Worm (Caenorhabditis elegans) whole organism, mixed stage, embryonic: ENCODE data around the gene nuo-1.
"Not testable (repeated sequence)": the region's sequence is repeated elsewhere in the genome, so short reads cannot be mapped to it uniquely, and the experiment has no call there.

Source experiments
- M03D4.4 ChIP-seq: sonication (generic microtip); optimal IDR thresholded peaks from 2 replicates; lab custom pipeline; 2017; ENCODE audit warnings: mild to moderate bottlenecking, missing genetic modification characterization, missing compliant biosample characterization
- bed-3 ChIP-seq: fragments of 200-800 bp; sonication (Bioruptor generic); optimal IDR thresholded peaks from 3 replicates; lab custom pipeline; 2018; ENCODE audit warnings: mild to moderate bottlenecking, missing genetic modification characterization, moderate library complexity, missing compliant biosample characterization
- blmp-1 ChIP-seq: fragments of 150-350 bp; optimal IDR thresholded peaks from 2 replicates; lab custom pipeline; 2014; ENCODE audit warnings: missing biosample characterization, missing genetic modification characterization
- ceh-39 ChIP-seq: fragments of 150-350 bp; optimal IDR thresholded peaks from 2 replicates; lab custom pipeline; 2014; ENCODE audit warnings: missing biosample characterization, missing genetic modification characterization
- ceh-83 ChIP-seq: fragments of 200-800 bp; sonication (Bioruptor generic); optimal IDR thresholded peaks from 2 replicates; lab custom pipeline; 2018; ENCODE audit warnings: mild to moderate bottlenecking, missing genetic modification characterization, missing compliant biosample characterization
- cnd-1 ChIP-seq: fragments of 200-800 bp; sonication (Bioruptor generic); optimal IDR thresholded peaks from 2 replicates; lab custom pipeline; 2018; ENCODE audit warnings: mild to moderate bottlenecking, missing genetic modification characterization, missing compliant biosample characterization
- drap-1 ChIP-seq: fragments of 200-800 bp; sonication (Bioruptor generic); optimal IDR thresholded peaks from 3 replicates; lab custom pipeline; 2018; ENCODE audit warnings: mild to moderate bottlenecking, missing genetic modification characterization, missing compliant biosample characterization
- elt-1 ChIP-seq: sonication (generic microtip); optimal IDR thresholded peaks from 2 replicates; lab custom pipeline; 2017; ENCODE audit warnings: missing genetic modification characterization, mild to moderate bottlenecking, missing compliant biosample characterization, antibody characterized with exemption, moderate library complexity, borderline replicate concordance; ENCODE audit not compliant: insufficient read depth
- elt-3 ChIP-seq: fragments of 150-350 bp; optimal IDR thresholded peaks from 2 replicates; lab custom pipeline; 2014; ENCODE audit warnings: missing biosample characterization, missing genetic modification characterization
- flh-1 ChIP-seq: fragments of 200-800 bp; sonication (Bioruptor generic); optimal IDR thresholded peaks from 2 replicates; lab custom pipeline; 2018; ENCODE audit warnings: mild to moderate bottlenecking, missing genetic modification characterization, moderate library complexity, missing compliant biosample characterization
- hlh-1 ChIP-seq: fragments of 150-350 bp; optimal IDR thresholded peaks from 2 replicates; lab custom pipeline; 2014; ENCODE audit warnings: missing biosample characterization, missing genetic modification reagents, missing genetic modification characterization
- lin-13 ChIP-seq: fragments of 150-350 bp; optimal IDR thresholded peaks from 2 replicates; lab custom pipeline; 2014; ENCODE audit warnings: missing biosample characterization, missing genetic modification characterization
- lin-32 ChIP-seq: fragments of 200-800 bp; sonication (Bioruptor generic); optimal IDR thresholded peaks from 2 replicates; lab custom pipeline; 2018; ENCODE audit warnings: mild to moderate bottlenecking, missing genetic modification characterization, missing compliant biosample characterization
- lsy-2 ChIP-seq: fragments of 150-350 bp; optimal IDR thresholded peaks from 2 replicates; lab custom pipeline; 2014; ENCODE audit warnings: missing biosample characterization, missing genetic modification characterization
- mep-1 ChIP-seq: fragments of 150-350 bp; optimal IDR thresholded peaks from 2 replicates; lab custom pipeline; 2017; ENCODE audit warnings: missing biosample characterization, missing genetic modification reagents, missing genetic modification characterization, inconsistent platforms
- nhr-12 ChIP-seq: fragments of 150-350 bp; optimal IDR thresholded peaks from 2 replicates; lab custom pipeline; 2014; ENCODE audit warnings: missing biosample characterization, missing genetic modification characterization
- nhr-2 ChIP-seq: fragments of 150-350 bp; optimal IDR thresholded peaks from 2 replicates; lab custom pipeline; 2014; ENCODE audit warnings: missing biosample characterization, missing genetic modification characterization
- nhr-237 ChIP-seq: fragments of 150-350 bp; optimal IDR thresholded peaks from 2 replicates; lab custom pipeline; 2014; ENCODE audit warnings: missing biosample characterization, missing genetic modification characterization
- nhr-28 ChIP-seq: fragments of 150-350 bp; optimal IDR thresholded peaks from 2 replicates; lab custom pipeline; 2014; ENCODE audit warnings: missing biosample characterization, missing genetic modification characterization
- nhr-76 ChIP-seq: sonication (generic microtip); optimal IDR thresholded peaks from 2 replicates; lab custom pipeline; 2017; ENCODE audit warnings: missing biosample characterization, missing genetic modification characterization
- pha-4 ChIP-seq: fragments of 150-350 bp; optimal IDR thresholded peaks from 2 replicates; lab custom pipeline; 2018; ENCODE audit warnings: missing biosample characterization, missing genetic modification reagents, missing genetic modification characterization
- snpc-4 ChIP-seq: fragments of 150-350 bp; optimal IDR thresholded peaks from 2 replicates; lab custom pipeline; 2014; ENCODE audit warnings: missing biosample characterization, missing genetic modification characterization
- sptf-1 ChIP-seq: sonication (generic microtip); optimal IDR thresholded peaks from 2 replicates; lab custom pipeline; 2017; ENCODE audit warnings: mild to moderate bottlenecking, missing genetic modification characterization, moderate library complexity, missing compliant biosample characterization
- tbx-8 ChIP-seq: fragments of 200-800 bp; sonication (Bioruptor generic); optimal IDR thresholded peaks from 2 replicates; lab custom pipeline; 2018; ENCODE audit warnings: mild to moderate bottlenecking, missing genetic modification characterization, moderate library complexity, missing compliant biosample characterization
- unc-39 ChIP-seq: fragments of 150-350 bp; optimal IDR thresholded peaks from 2 replicates; lab custom pipeline; 2014; ENCODE audit warnings: missing biosample characterization, missing genetic modification characterization
- zip-8 ChIP-seq: fragments of 150-350 bp; optimal IDR thresholded peaks from 2 replicates; lab custom pipeline; 2014; ENCODE audit warnings: missing biosample characterization, missing genetic modification characterization

Gene nuo-1

DNA sequence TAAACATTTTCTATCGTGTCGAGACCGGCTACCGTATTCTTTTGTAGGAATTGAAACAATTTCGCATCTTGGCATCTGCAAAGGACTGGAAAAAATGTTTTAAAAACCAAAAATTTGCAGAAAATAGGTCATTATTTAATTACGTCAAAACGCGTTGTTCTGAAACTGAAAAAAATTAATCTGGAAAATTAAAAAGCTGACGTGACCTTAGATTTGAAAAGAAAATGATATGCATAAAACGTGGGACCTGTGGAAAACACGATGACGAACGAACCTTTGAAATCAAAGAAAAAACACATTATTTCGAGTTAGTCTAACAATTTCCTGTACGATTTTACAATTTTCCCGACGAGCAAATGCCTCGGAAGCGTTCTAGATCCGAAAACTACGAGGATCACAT is 6.5 kb downstream of the nuo-1 start, which contains the start of gene C09H10.9:
TSS of gene C09H10.9 (plus strand) at position 301 of the 400 bp plus-strand sequence.
- TF ChIP-seq nhr-76 (tag; lab: Kevin White, UChicago): no peak
- TF ChIP-seq blmp-1 (tag; lab: Kevin White, UChicago): no peak
- TF ChIP-seq lin-32 (GFP tag; lab: Kevin White, UChicago): no peak
- TF ChIP-seq drap-1: no peak

DNA sequence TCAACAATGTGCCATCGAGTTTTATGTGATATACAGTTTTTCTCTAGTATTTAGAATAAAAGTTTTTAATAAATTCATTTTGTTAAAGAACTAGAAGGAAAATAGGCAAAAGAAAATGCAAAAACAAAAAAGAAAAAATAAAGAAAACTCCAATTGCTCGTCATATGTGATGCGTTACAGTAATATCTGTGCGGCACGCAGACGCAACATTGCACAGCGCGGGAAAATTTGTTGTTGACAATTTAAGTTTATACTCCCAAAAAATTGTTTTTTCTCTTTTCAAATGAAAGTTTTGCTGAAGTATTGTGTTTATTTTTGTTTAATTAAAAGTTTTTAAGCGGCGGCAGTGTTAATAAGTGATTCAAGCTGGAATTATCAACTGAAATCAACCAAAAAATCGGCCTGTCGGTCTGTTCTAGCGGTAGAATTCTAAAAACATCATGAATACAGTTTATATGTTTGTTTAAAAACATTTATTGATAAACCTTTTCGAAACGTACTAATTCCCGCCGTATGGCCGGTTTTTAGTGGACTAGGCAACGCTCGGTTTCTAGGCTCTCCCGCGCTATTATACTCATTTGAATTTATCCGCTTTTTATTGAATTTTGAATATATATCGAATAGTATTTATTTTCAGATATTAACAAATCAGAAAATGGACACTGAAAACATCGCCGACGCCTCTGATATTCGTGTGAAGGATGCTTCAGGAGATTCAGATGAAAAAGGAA is 8.5 kb downstream of the nuo-1 start, which contains the start of gene nasp-1:
TSS of gene nasp-1 (plus strand) at position 632 of the 731 bp plus-strand sequence.
- TF ChIP-seq lsy-2 (tag; lab: Kevin White, UChicago) (peak; percentile 90), elt-1 (tag; lab: Kevin White, UChicago) (no peak), lin-13 (tag; lab: Kevin White, UChicago) (peak; percentile 12), bed-3 (GFP tag; lab: Kevin White, UChicago) (no peak)

DNA sequence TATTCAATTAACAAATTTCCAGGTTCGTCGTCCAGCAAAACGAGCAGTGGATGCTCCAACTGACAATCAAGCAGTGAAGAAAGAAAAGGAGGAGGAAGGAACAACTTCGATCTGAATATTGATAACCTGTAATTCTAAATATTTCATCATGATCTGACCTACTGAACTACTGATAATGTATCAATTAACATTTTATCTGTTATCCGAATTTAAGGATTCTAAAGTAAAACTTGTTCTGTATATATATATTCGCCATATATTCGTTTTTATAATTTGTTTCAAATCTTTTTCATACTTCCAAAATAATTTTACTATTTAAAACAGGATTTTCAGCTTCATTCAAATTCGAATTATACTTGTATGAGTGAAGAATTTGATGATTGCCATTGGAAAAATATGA is 10.2 kb downstream of the nuo-1 start, which contains the start of gene apc-17:
TSS of gene apc-17 (plus strand) at position 301 of the 400 bp plus-strand sequence.
- TF ChIP-seq nhr-2 (tag; lab: Kevin White, UChicago) (no peak), ceh-39 (no peak), M03D4.4 (tag; lab: Kevin White, UChicago) (no peak)

DNA sequence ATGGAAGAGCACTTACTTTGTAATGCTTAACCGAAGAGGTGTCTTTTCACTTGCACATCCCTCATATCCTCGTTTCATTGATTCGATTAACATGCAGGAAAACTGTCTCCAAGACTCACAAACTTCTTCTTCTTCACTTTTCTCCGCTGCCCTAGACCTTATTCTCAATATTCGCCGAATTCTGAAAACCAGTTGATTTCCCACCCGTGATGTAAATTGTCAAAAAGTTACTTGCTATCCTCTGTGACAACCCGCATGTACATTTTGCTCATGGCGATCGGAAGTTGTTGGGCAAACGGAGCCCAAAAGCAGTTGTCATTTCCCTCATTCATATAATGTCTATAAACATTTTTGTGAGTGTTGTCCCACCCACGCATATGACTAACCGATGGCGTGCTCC is 12.8 kb downstream of the nuo-1 start:
- no peak for TF ChIP-seq nhr-12
- TF ChIP-seq, all 35 proteins: peak for 0

DNA sequence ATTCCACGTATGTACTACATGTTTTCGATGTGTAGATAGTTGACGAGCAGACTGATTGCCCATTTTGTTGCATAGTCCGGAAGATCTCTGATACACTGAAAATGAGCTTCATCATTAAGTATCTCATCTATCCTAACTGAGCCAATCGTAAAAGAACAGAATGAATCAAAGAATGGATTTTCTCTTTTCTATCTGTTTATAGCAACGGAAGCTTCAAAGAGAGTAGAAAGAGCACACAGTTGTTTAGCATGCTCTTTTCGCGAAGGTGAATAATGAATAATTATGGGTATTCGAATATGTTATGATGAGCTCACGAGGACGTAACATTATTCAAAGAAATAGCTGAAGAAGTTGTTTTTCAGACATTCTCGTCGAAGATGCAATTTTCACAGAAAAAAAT is 13.5 kb downstream of the nuo-1 start, which contains the start of gene glb-4:
TSS of gene glb-4 (minus strand) at position 101 of the 400 bp plus-strand sequence.
- TF ChIP-seq flh-1 (GFP tag; lab: Kevin White, UChicago) (no peak), nhr-28 (tag; lab: Kevin White, UChicago) (no peak), blmp-1 (tag; lab: Kevin White, UChicago) (no peak), lsy-2 (tag; lab: Kevin White, UChicago) (no peak), elt-1 (tag; lab: Kevin White, UChicago) (no peak), sptf-1 (tag; lab: Kevin White, UChicago) (no peak), tbx-8 (GFP tag; lab: Kevin White, UChicago) (no peak), cnd-1 (no peak)

DNA sequence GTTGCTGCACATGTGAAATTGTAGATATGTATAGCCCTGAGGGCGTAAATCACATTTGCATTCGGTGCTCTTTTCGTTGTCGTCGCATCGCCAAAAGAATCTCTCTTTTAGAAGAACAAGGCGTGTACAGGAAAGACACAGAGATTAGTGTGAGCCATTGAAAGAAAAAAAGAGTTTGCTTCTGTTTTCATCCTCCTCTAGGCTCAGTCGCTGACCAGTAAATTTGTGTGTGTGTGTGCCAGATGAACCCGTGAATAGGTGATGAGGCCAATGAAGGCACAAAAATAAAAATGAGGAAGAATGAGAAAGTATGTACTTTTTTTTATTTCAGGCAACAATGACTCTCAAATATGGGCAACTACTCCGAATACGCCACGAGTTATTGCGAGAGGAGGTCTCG is 14.8 kb downstream of the nuo-1 start, which contains the start of gene mat-2:
TSS of gene mat-2 (plus strand) at position 301 of the 400 bp plus-strand sequence.
- TF ChIP-seq nhr-76 (tag; lab: Kevin White, UChicago) (no peak), blmp-1 (tag; lab: Kevin White, UChicago) (no peak), unc-39 (tag; lab: Kevin White, UChicago) (no peak), lin-32 (GFP tag; lab: Kevin White, UChicago) (no peak), zip-8 (tag; lab: Kevin White, UChicago) (no peak), mep-1 (tag; lab: Kevin White, UChicago) (no peak), nhr-237 (tag; lab: Kevin White, UChicago) (no peak), snpc-4 (tag; lab: Kevin White, UChicago) (no peak), lin-13 (tag; lab: Kevin White, UChicago) (no peak), hlh-1 (no peak), tbx-8 (GFP tag; lab: Kevin White, UChicago) (no peak), pha-4 (no peak), flh-1 (GFP tag; lab: Kevin White, UChicago) (no peak), elt-3 (no peak)

DNA sequence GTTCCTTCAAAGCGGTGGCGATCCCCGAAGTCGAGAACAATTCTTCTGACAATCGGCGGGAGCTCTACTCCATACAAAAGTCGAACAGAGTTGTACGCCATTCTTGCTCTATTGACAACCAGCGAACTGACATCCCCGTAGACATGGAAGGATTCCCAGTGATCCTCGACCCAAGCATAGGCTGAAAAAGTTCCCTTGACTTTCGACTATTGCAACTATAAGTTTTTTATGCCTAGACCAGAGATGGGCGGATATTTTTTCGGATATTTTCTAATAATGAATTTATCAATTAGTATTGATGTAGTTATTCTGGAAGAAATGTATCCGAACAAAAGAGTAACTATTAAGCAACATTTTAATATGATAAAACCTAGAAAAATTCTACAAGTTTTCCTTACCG is 24.2 kb downstream of the nuo-1 start, which contains the start of gene W10C6.2:
TSS of gene W10C6.2 (minus strand) at position 101 of the 400 bp plus-strand sequence.
- TF ChIP-seq nhr-12; hlh-1; ceh-83 (GFP tag; lab: Kevin White, UChicago): not testable (repeated sequence)
